Worm (Caenorhabditis elegans): Measurements from ENCODE around the gene Y48A5A.1.

- TF ChIP-seq egl-27 (tag; optimal IDR thresholded peaks at IDR 0.05) (no peak), ZK546.5 (tag; optimal IDR thresholded peaks at IDR 0.05) (no peak), snpc-4 (tag; optimal IDR thresholded peaks at IDR 0.05) (no peak), nhr-28 (tag; optimal IDR thresholded peaks at IDR 0.05) (no peak), nhr-237 (tag; optimal IDR thresholded peaks at IDR 0.05) (no peak), nhr-23 (tag; optimal IDR thresholded peaks at IDR 0.05) (no peak)
These were observed 41.6 kb upstream of the Y48A5A.1 start, which contains the start of gene denn-4 for ce11 chrIV:1923722-1924121.

Data from whole organism, L3 larva.